Fruit fly (Drosophila melanogaster) whole organism, wandering third instar larva: ENCODE data around the gene MCTS1.

Experiments used
- Abd-B ChIP-seq: fragments of >200 bp; optimal IDR thresholded peaks from 2 replicates; lab custom pipeline; 2017; ENCODE audit warnings: missing biosample characterization, missing genetic modification characterization
- CrebA ChIP-seq: fragments of 200-800 bp; sonication (Bioruptor generic); optimal IDR thresholded peaks from 2 replicates; lab custom pipeline; 2016; ENCODE audit warnings: missing biosample characterization, mild to moderate bottlenecking, missing genetic modification characterization, borderline replicate concordance
- Dfd ChIP-seq: fragments of >200 bp; optimal IDR thresholded peaks from 2 replicates; lab custom pipeline; 2017; ENCODE audit warnings: missing biosample characterization, missing genetic modification characterization
- Dif ChIP-seq: fragments of 200-275, 200-300 bp; sonication (Bioruptor generic); optimal IDR thresholded peaks from 2 replicates; lab custom pipeline; 2018; ENCODE audit warnings: missing biosample characterization, missing genetic modification characterization; ENCODE audit not compliant: partially characterized antibody
- GATAd ChIP-seq: sonication (Bioruptor generic); optimal IDR thresholded peaks from 2 replicates; lab custom pipeline; 2016; ENCODE audit warnings: missing biosample characterization, missing genetic modification characterization
- HLH106 ChIP-seq: fragments of 200-800 bp; optimal IDR thresholded peaks from 3 replicates; lab custom pipeline; 2019; ENCODE audit warnings: missing biosample characterization, mild to moderate bottlenecking, missing genetic modification characterization, moderate library complexity
- Hnf4 ChIP-seq: fragments of 200-800 bp; sonication (Bioruptor generic); optimal IDR thresholded peaks from 2 replicates; lab custom pipeline; 2016; ENCODE audit warnings: missing biosample characterization, mild to moderate bottlenecking, missing genetic modification characterization
- Hr78 ChIP-seq: fragments of >200 bp; optimal IDR thresholded peaks from 2 replicates; lab custom pipeline; 2017; ENCODE audit warnings: missing biosample characterization, missing genetic modification characterization
- Hr83 ChIP-seq: fragments of 200-300 bp; sonication (Bioruptor generic); optimal IDR thresholded peaks from 2 replicates; lab custom pipeline; 2016; ENCODE audit warnings: missing biosample characterization, mild to moderate bottlenecking, missing genetic modification characterization, moderate library complexity; ENCODE audit not compliant: poor library complexity, severe bottlenecking
- Jra ChIP-seq: sonication (Bioruptor generic); optimal IDR thresholded peaks from 2 replicates; lab custom pipeline; 2016; ENCODE audit warnings: missing biosample characterization, missing genetic modification characterization
- Mio ChIP-seq: sonication (Bioruptor generic); optimal IDR thresholded peaks from 2 replicates; lab custom pipeline; 2016; ENCODE audit warnings: missing biosample characterization, missing genetic modification characterization
- Myc ChIP-seq: fragments of >200 bp; optimal IDR thresholded peaks from 2 replicates; lab custom pipeline; 2017
- N ChIP-seq: fragments of >200 bp; optimal IDR thresholded peaks from 2 replicates; lab custom pipeline; 2018; ENCODE audit warnings: missing biosample characterization, missing external identifiers, missing genetic modification characterization
- OdsH ChIP-seq: fragments of 200-800 bp; sonication (Bioruptor generic); optimal IDR thresholded peaks from 2 replicates; lab custom pipeline; 2016; ENCODE audit warnings: missing biosample characterization, mild to moderate bottlenecking, missing genetic modification characterization
- Rel ChIP-seq, 2 experiments: fragments of 200-800 bp; sonication (Bioruptor generic) in 1 of 2; optimal IDR thresholded peaks; 2 replicates in 1 of 2; 3 replicates in 1 of 2; lab custom pipeline; 2016 to 2019; ENCODE audit warnings: mild to moderate bottlenecking in 2 of 2, missing biosample characterization in 2 of 2, missing genetic modification characterization in 2 of 2, moderate library complexity in 1 of 2
- Vsx2 ChIP-seq: fragments of 200-300, 225-300 bp; sonication (Bioruptor generic); optimal IDR thresholded peaks from 2 replicates; lab custom pipeline; 2018; ENCODE audit warnings: missing biosample characterization, missing genetic modification characterization; ENCODE audit not compliant: partially characterized antibody
- br ChIP-seq: fragments of 200-800 bp; sonication (Bioruptor generic); optimal IDR thresholded peaks from 2 replicates; lab custom pipeline; 2016; ENCODE audit warnings: missing biosample characterization, missing genetic modification characterization
- dl ChIP-seq, 2 experiments: fragments of 175-275, 200-275 bp in 1 of 2; fragments of 200-275 bp in 1 of 2; sonication (Bioruptor generic); optimal IDR thresholded peaks; lab custom pipeline; 2018; ENCODE audit warnings: mild to moderate bottlenecking in 2 of 2, missing biosample characterization in 2 of 2, missing genetic modification characterization in 2 of 2, moderate library complexity in 2 of 2; ENCODE audit not compliant: partially characterized antibody in 2 of 2, insufficient read depth in 1 of 2
- dmrt93B ChIP-seq: fragments of 200-800 bp; sonication (Bioruptor generic); optimal IDR thresholded peaks from 2 replicates; lab custom pipeline; 2018; ENCODE audit warnings: missing biosample characterization, mild to moderate bottlenecking, missing genetic modification characterization
- ey ChIP-seq: fragments of 200-800 bp; sonication (Bioruptor generic); optimal IDR thresholded peaks from 2 replicates; lab custom pipeline; 2016; ENCODE audit warnings: missing biosample characterization, missing genetic modification characterization
- foxo ChIP-seq, 2 experiments: fragments of 200-800 bp; sonication (Bioruptor generic); optimal IDR thresholded peaks; 2 replicates in 1 of 2; 3 replicates in 1 of 2; lab custom pipeline; 2016 to 2017; ENCODE audit warnings: missing biosample characterization in 2 of 2, missing genetic modification characterization in 2 of 2
- fru ChIP-seq: fragments of 200-800 bp; sonication (Bioruptor generic); optimal IDR thresholded peaks from 3 replicates; lab custom pipeline; 2016; ENCODE audit warnings: missing biosample characterization, mild to moderate bottlenecking, missing genetic modification characterization
- h ChIP-seq: fragments of 200-800 bp; sonication (Bioruptor generic); optimal IDR thresholded peaks from 3 replicates; lab custom pipeline; 2016; ENCODE audit warnings: missing biosample characterization, mild to moderate bottlenecking, missing genetic modification characterization
- jim ChIP-seq: fragments of 175-275, 200-325 bp; sonication (Bioruptor generic); optimal IDR thresholded peaks from 2 replicates; lab custom pipeline; 2016; ENCODE audit warnings: missing biosample characterization, mild to moderate bottlenecking, missing genetic modification characterization
- lola ChIP-seq: fragments of >200 bp; optimal IDR thresholded peaks from 2 replicates; lab custom pipeline; 2017; ENCODE audit warnings: missing biosample characterization, missing genetic modification characterization
- pan ChIP-seq: fragments of >200 bp; optimal IDR thresholded peaks from 2 replicates; lab custom pipeline; 2017
- psq ChIP-seq: fragments of 200-800 bp; sonication (Bioruptor generic); optimal IDR thresholded peaks from 3 replicates; lab custom pipeline; 2017; ENCODE audit warnings: missing biosample characterization, mild to moderate bottlenecking, missing genetic modification characterization, moderate library complexity
- rgr ChIP-seq: fragments of 200-800 bp; sonication (Bioruptor generic); optimal IDR thresholded peaks from 3 replicates; lab custom pipeline; 2016; ENCODE audit warnings: missing biosample characterization, mild to moderate bottlenecking, missing genetic modification characterization
- sage ChIP-seq: fragments of 200-800 bp; sonication (Bioruptor generic); optimal IDR thresholded peaks from 2 replicates; lab custom pipeline; 2016; ENCODE audit warnings: missing biosample characterization, mild to moderate bottlenecking, missing genetic modification characterization
- sv ChIP-seq: fragments of 200-800 bp; sonication (Bioruptor generic); optimal IDR thresholded peaks from 3 replicates; lab custom pipeline; 2016; ENCODE audit warnings: missing biosample characterization, missing genetic modification characterization
- tai ChIP-seq: sonication (Bioruptor generic); optimal IDR thresholded peaks from 2 replicates; lab custom pipeline; 2016; ENCODE audit warnings: missing biosample characterization, missing genetic modification characterization
- usp ChIP-seq: fragments of >200 bp; optimal IDR thresholded peaks from 2 replicates; lab custom pipeline; 2017; ENCODE audit warnings: missing biosample characterization, missing genetic modification characterization
- woc ChIP-seq: sonication (Bioruptor generic); optimal IDR thresholded peaks from 2 replicates; lab custom pipeline; 2016; ENCODE audit warnings: missing biosample characterization, mild to moderate bottlenecking, missing genetic modification characterization

MCTS1 gene

dm6 chrX:6050935-6051656 is 13.4 kb downstream of the MCTS1 start:
- no peak for TF ChIP-seq foxo (GFP tag; optimal IDR thresholded peaks at IDR 0.05; lab: Kevin White, UChicago)
- TF ChIP-seq Hr83 (GFP tag; lab: Kevin White, UChicago) = no peak
- no peak for TF ChIP-seq dl (GFP tag; optimal IDR thresholded peaks at IDR 0.05; lab: Kevin White, UChicago; ENCODE audit: insufficient read depth in 1 of 2, partially characterized antibody in 2 of 2)
- no peak for TF ChIP-seq Hr78 (GFP tag; lab: Kevin White, UChicago)
- TF ChIP-seq dmrt93B (GFP tag; lab: Kevin White, UChicago) = no peak
- TF ChIP-seq HLH106 (tag; lab: Kevin White, UChicago) = no peak
- TF ChIP-seq GATAd (GFP tag; lab: Kevin White, UChicago) = no peak
- TF ChIP-seq Abd-B = no peak
- TF ChIP-seq Myc (lab: Kevin White, UChicago) = no peak
- TF ChIP-seq psq (GFP tag; lab: Kevin White, UChicago) = no peak
- TF ChIP-seq usp (GFP tag; lab: Kevin White, UChicago) = no peak
- no peak for TF ChIP-seq Dif
- TF ChIP-seq br = no peak
- no peak for TF ChIP-seq ey
- no peak for TF ChIP-seq Rel (GFP tag; optimal IDR thresholded peaks at IDR 0.05; lab: Kevin White, UChicago)
- no peak for TF ChIP-seq Rel (tag; optimal IDR thresholded peaks at IDR 0.05; lab: Kevin White, UChicago)
- no peak for TF ChIP-seq CrebA (GFP tag; lab: Kevin White, UChicago)
- TF ChIP-seq pan (lab: Kevin White, UChicago) = no peak
- no peak for TF ChIP-seq OdsH (GFP tag; lab: Kevin White, UChicago)
- TF ChIP-seq h = no peak

- TF ChIP-seq fru (GFP tag; lab: Kevin White, UChicago) (no peak), Dfd (GFP tag; lab: Kevin White, UChicago) (no peak), h (no peak), Hnf4 (GFP tag; lab: Kevin White, UChicago) (no peak), jim (GFP tag; lab: Kevin White, UChicago) (no peak), CrebA (GFP tag; lab: Kevin White, UChicago) (no peak), OdsH (GFP tag; lab: Kevin White, UChicago) (no peak), N (GFP tag; lab: Kevin White, UChicago) (no peak), sv (GFP tag; lab: Kevin White, UChicago) (no peak), Mio (GFP tag; lab: Kevin White, UChicago) (no peak), tai (GFP tag; lab: Kevin White, UChicago) (no peak), GATAd (GFP tag; lab: Kevin White, UChicago) (no peak), rgr (GFP tag; lab: Kevin White, UChicago) (no peak), dmrt93B (GFP tag; lab: Kevin White, UChicago) (no peak), usp (GFP tag; lab: Kevin White, UChicago) (no peak), HLH106 (tag; lab: Kevin White, UChicago) (no peak)
Observed at dm6 chrX:6052855-6053254, 15.2 kb downstream of the MCTS1 start.

dm6 chrX:6054031-6054430 is 16.3 kb downstream of the MCTS1 start:
- TF ChIP-seq sage = no peak
- no peak for TF ChIP-seq jim (GFP tag; lab: Kevin White, UChicago)
- TF ChIP-seq N (GFP tag; lab: Kevin White, UChicago) = no peak
- no peak for TF ChIP-seq lola (GFP tag; lab: Kevin White, UChicago)
- TF ChIP-seq pan (lab: Kevin White, UChicago) = no peak
- TF ChIP-seq rgr (GFP tag; lab: Kevin White, UChicago) = no peak
- TF ChIP-seq ey = no peak
- no peak for TF ChIP-seq br
- TF ChIP-seq psq (GFP tag; lab: Kevin White, UChicago) = no peak
- TF ChIP-seq Mio (GFP tag; lab: Kevin White, UChicago) = no peak
- no peak for TF ChIP-seq HLH106 (tag; lab: Kevin White, UChicago)
- no peak for TF ChIP-seq woc (GFP tag; lab: Kevin White, UChicago)
- no peak for TF ChIP-seq Vsx2 (GFP tag; lab: Kevin White, UChicago)
- no peak for TF ChIP-seq fru (GFP tag; lab: Kevin White, UChicago)
- TF ChIP-seq usp (GFP tag; lab: Kevin White, UChicago) = no peak
- no peak for TF ChIP-seq Jra (GFP tag; lab: Kevin White, UChicago)
